Fruit fly (Drosophila melanogaster): Measurements from ENCODE around the gene Spn28Dc.

- TF ChIP-seq CG5204 (GFP tag; optimal IDR thresholded peaks at IDR 0.05) (no peak), Mnt (GFP tag; optimal IDR thresholded peaks at IDR 0.05) (no peak), CG7045 (GFP tag; optimal IDR thresholded peaks at IDR 0.05) (no peak), CG14711 (tag; optimal IDR thresholded peaks at IDR 0.05) (no peak), CG33017 (tag; optimal IDR thresholded peaks at IDR 0.05) (no peak), kay (GFP tag; ENCODE audit: borderline replicate concordance) (no peak), bab1 (GFP tag; optimal IDR thresholded peaks at IDR 0.05) (no peak), toe (GFP tag; optimal IDR thresholded peaks at IDR 0.05) (no peak), Clk (GFP tag; optimal IDR thresholded peaks at IDR 0.05) (no peak), CG7101 (tag; optimal IDR thresholded peaks at IDR 0.05) (no peak), tj (GFP tag; optimal IDR thresholded peaks at IDR 0.05) (no peak)
Observed at dm6 chr2L:7954588-7954987, 52.4 kb downstream of the Spn28Dc start.

Measured in whole organism, adult.